Worm (Caenorhabditis elegans) whole organism, L1 larva: ENCODE results near the gene cdc-25.2.

ENCODE experiments used
- ama-1 ChIP-seq: fragments of 150-350 bp; optimal IDR thresholded peaks from 2 replicates; lab custom pipeline; 2014
- fkh-8 ChIP-seq: sonication (generic microtip); optimal IDR thresholded peaks from 2 replicates; lab custom pipeline; 2016; ENCODE audit warnings: mild to moderate bottlenecking, missing genetic modification characterization, missing compliant biosample characterization
- lin-15B ChIP-seq: fragments of 150-350 bp; sonication (generic microtip); optimal IDR thresholded peaks from 3 replicates; lab custom pipeline; 2014; ENCODE audit warnings: missing biosample characterization, missing genetic modification characterization
- lsy-2 ChIP-seq, 2 experiments: fragments of 150-350 bp; optimal IDR thresholded peaks; 2 replicates each; lab custom pipeline; 2014; ENCODE audit warnings: missing biosample characterization in 2 of 2, missing genetic modification characterization in 2 of 2
- mdl-1 ChIP-seq, 2 experiments: fragments of 150-350 bp; optimal IDR thresholded peaks; 2 replicates each; lab custom pipeline; 2014 to 2017; ENCODE audit warnings: missing biosample characterization in 2 of 2, missing genetic modification characterization in 2 of 2, inconsistent platforms in 1 of 2
- nhr-11 ChIP-seq: fragments of 150-350 bp; optimal IDR thresholded peaks from 2 replicates; lab custom pipeline; 2014; ENCODE audit warnings: missing biosample characterization, missing genetic modification characterization
- nhr-28 ChIP-seq: fragments of 150-350 bp; optimal IDR thresholded peaks from 2 replicates; lab custom pipeline; 2014; ENCODE audit warnings: missing biosample characterization, missing genetic modification characterization
- nhr-77 ChIP-seq: fragments of 150-350 bp; optimal IDR thresholded peaks from 2 replicates; lab custom pipeline; 2014; ENCODE audit warnings: missing biosample characterization, missing genetic modification characterization
- snpc-4 ChIP-seq: fragments of 150-350 bp; optimal IDR thresholded peaks from 2 replicates; lab custom pipeline; 2014; ENCODE audit warnings: missing biosample characterization, missing genetic modification characterization
- unc-30 ChIP-seq: sonication (generic microtip); optimal IDR thresholded peaks from 2 replicates; lab custom pipeline; 2017; ENCODE audit warnings: missing biosample characterization, missing genetic modification characterization
- unc-62 ChIP-seq: fragments of 150-350 bp; optimal IDR thresholded peaks from 2 replicates; lab custom pipeline; 2014; ENCODE audit warnings: missing biosample characterization, missing genetic modification reagents, missing genetic modification characterization
- ztf-11 ChIP-seq, 2 experiments: sonication (generic microtip); optimal IDR thresholded peaks; 2 replicates each; lab custom pipeline; 2016 to 2017; ENCODE audit warnings: missing genetic modification characterization in 2 of 2, missing biosample characterization in 1 of 2, missing compliant biosample characterization in 1 of 2

DNA sequence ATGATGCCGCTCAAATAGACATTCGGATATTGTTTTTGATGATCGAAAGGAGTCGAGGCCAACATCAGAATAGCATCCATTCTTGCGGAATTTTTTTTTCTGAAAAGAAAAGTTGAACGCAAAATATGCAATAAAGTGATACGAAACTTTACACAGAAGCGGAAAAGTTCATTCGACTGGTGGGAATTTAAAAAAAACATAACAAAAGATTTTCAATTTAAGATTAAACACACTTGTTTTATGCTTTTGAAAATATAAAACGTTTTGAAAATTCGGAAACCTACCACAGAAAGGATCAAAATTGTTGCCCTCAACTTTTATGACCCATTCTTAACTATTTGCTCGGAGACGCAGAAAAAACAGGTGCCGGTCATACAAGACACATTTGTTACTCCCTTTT lies 29.9 kb upstream of the cdc-25.2 start, which contains the start of gene K02H11.9:
- TF ChIP-seq ama-1 (lab: Kevin White, UChicago) (no peak), lsy-2 (tag; optimal IDR thresholded peaks at IDR 0.05; lab: Kevin White, UChicago) (no peak), snpc-4 (no peak), ztf-11 (tag; optimal IDR thresholded peaks at IDR 0.05; lab: Kevin White, UChicago) (no peak), nhr-28 (tag; lab: Kevin White, UChicago) (no peak), unc-62 (GFP tag; lab: Kevin White, UChicago) (no peak), nhr-11 (tag; lab: Kevin White, UChicago) (no peak), nhr-77 (no peak), lin-15B (no peak), unc-30 (tag; lab: Kevin White, UChicago) (no peak), mdl-1 (tag; optimal IDR thresholded peaks at IDR 0.05; lab: Kevin White, UChicago) (no peak), fkh-8 (no peak)
